Worm (Caenorhabditis elegans) whole organism, L3 larva: Measurements from ENCODE around the gene nlp-5.

Source experiments
- elt-1 ChIP-seq: fragments of 150-350 bp; optimal IDR thresholded peaks from 2 replicates; lab custom pipeline; 2014; ENCODE audit warnings: missing biosample characterization, missing genetic modification characterization
- ztf-4 ChIP-seq: fragments of 150-350 bp; optimal IDR thresholded peaks from 2 replicates; lab custom pipeline; 2014; ENCODE audit warnings: missing biosample characterization, missing genetic modification characterization

- TF ChIP-seq ztf-4, result no peak
- TF ChIP-seq elt-1, result no peak
These were observed 21.3 kb upstream of the nlp-5 start, which contains the start of gene ifg-1 for ce11 chrII:8216922-8217321.
